Fruit fly (Drosophila melanogaster): Measurements from ENCODE around the gene CG11378.
A peak's percentile ranks its signal among the peaks of the same experiment; 100 is the strongest.

CG11378 gene

dm6 chrX:1209251-1210020 is 38.8 kb downstream of the CG11378 start, which contains the start of gene CG11382:
TSS of gene CG11382 (plus strand) at chrX:1209970.
- peak; percentile 8 for TF ChIP-seq CG8159 (tag; optimal IDR thresholded peaks at IDR 0.05)
- TF ChIP-seq CG9948 (tag; optimal IDR thresholded peaks at IDR 0.05): peak; percentile 16
- TF ChIP-seq CG15710 (tag; optimal IDR thresholded peaks at IDR 0.05): no peak

dm6 chrX:1215000-1215399 is 44.4 kb downstream of the CG11378 start, which contains the start of gene CG11398:
TSS of gene CG11398 (minus strand) at chrX:1215156.
- TF ChIP-seq CG15710 (tag; optimal IDR thresholded peaks at IDR 0.05): no peak

dm6 chrX:1216681-1217080 is 46.1 kb downstream of the CG11378 start:
- TF ChIP-seq CG4496 (GFP tag; IDR thresholded peaks at IDR 0.05): peak; percentile 43; the same call in 1 of the 3 replicates
- TF ChIP-seq CG8301 (tag; optimal IDR thresholded peaks at IDR 0.05): no peak
- no peak for TF ChIP-seq fd96Ca (GFP tag; IDR thresholded peaks at IDR 0.05)
- TF ChIP-seq Snoo (tag; optimal IDR thresholded peaks at IDR 0.05): no peak
- no peak for TF ChIP-seq CG34367 (tag; optimal IDR thresholded peaks at IDR 0.05)
- no peak for TF ChIP-seq Pif1B (GFP tag; optimal IDR thresholded peaks at IDR 0.05)
- TF ChIP-seq CG12605 (GFP tag; IDR thresholded peaks at IDR 0.05): peak; percentile 29; the same call in 1 of the 2 replicates
- TF ChIP-seq Pif1A (GFP tag; optimal IDR thresholded peaks at IDR 0.05): no peak
- TF ChIP-seq gl (tag; optimal IDR thresholded peaks at IDR 0.05): no peak
- TF ChIP-seq CG32121 (GFP tag; IDR thresholded peaks at IDR 0.05): no peak
- no peak for TF ChIP-seq CG17806 (tag; optimal IDR thresholded peaks at IDR 0.05)
- TF ChIP-seq CG14655 (GFP tag; optimal IDR thresholded peaks at IDR 0.05): no peak
- TF ChIP-seq CG15710 (tag; optimal IDR thresholded peaks at IDR 0.05): no peak
- no peak for TF ChIP-seq CG9948 (tag; optimal IDR thresholded peaks at IDR 0.05)
- 0 out of 2 replicates have a peak, but pooled peaks have one; percentile 16 for TF ChIP-seq Ets98B (GFP tag; IDR thresholded peaks at IDR 0.05)
- no peak for TF ChIP-seq rn (GFP tag; IDR thresholded peaks at IDR 0.05)
- no peak for TF ChIP-seq CG8159 (tag; optimal IDR thresholded peaks at IDR 0.05)
- TF ChIP-seq D1 (tag; optimal IDR thresholded peaks at IDR 0.05): no peak
- no peak for TF ChIP-seq CG13204 (GFP tag; optimal IDR thresholded peaks at IDR 0.05)
